Fruit fly (Drosophila melanogaster) whole organism, embryonic: ENCODE results near the gene cnc.

Source experiments
- Aef1 ChIP-seq: fragments of 200-800 bp; sonication (Bioruptor generic); IDR thresholded peaks from 3 replicates; pipeline ENCODE4 v1.3.6; 2022; ENCODE audit warnings: missing biosample characterization, missing genetic modification characterization
- Awh ChIP-seq: fragments of 200-800 bp; sonication (Bioruptor generic); IDR thresholded peaks from 2 replicates; pipeline ENCODE4, ENCODE4 v1.3.6; 2022; ENCODE audit warnings: missing biosample characterization, missing genetic modification characterization
- B-H1 ChIP-seq: fragments of 200-800 bp; sonication (Bioruptor generic); IDR thresholded peaks from 3 replicates; pipeline ENCODE4 v1.3.6; 2022; ENCODE audit warnings: missing biosample characterization, missing genetic modification characterization
- CG10321 ChIP-seq: fragments of 200-800 bp; sonication (Bioruptor generic); IDR thresholded peaks from 2 replicates; pipeline ENCODE4 v1.3.6; 2022; ENCODE audit warnings: missing biosample characterization, missing genetic modification characterization
- CG11560 ChIP-seq: fragments of 200-800 bp; sonication (Bioruptor generic); IDR thresholded peaks from 3 replicates; pipeline ENCODE4 v1.3.6; 2022; ENCODE audit warnings: missing biosample characterization, missing genetic modification characterization
- CG12236 ChIP-seq: fragments of 200-800 bp; sonication (Bioruptor generic); optimal IDR thresholded peaks from 2 replicates; lab custom pipeline; 2016; ENCODE audit warnings: missing biosample characterization, missing genetic modification characterization
- CG12391 ChIP-seq: fragments of 200-800 bp; sonication (Bioruptor generic); optimal IDR thresholded peaks from 3 replicates; lab custom pipeline; 2018; ENCODE audit warnings: missing biosample characterization, mild to moderate bottlenecking, missing genetic modification characterization, moderate library complexity
- CG13624 ChIP-seq: fragments of 200-800 bp; sonication (Bioruptor generic); optimal IDR thresholded peaks from 2 replicates; lab custom pipeline; 2016; ENCODE audit warnings: missing biosample characterization, missing genetic modification characterization
- CG16815 ChIP-seq: fragments of 200-800 bp; sonication (Bioruptor generic); optimal IDR thresholded peaks from 3 replicates; lab custom pipeline; 2017; ENCODE audit warnings: missing biosample characterization, mild to moderate bottlenecking, missing genetic modification characterization
- CG18764 ChIP-seq: fragments of 200-800 bp; sonication (Bioruptor generic); optimal IDR thresholded peaks from 3 replicates; lab custom pipeline; 2016; ENCODE audit warnings: missing biosample characterization, missing genetic modification characterization
- CG30431 ChIP-seq: fragments of 200-800 bp; sonication (Bioruptor generic); optimal IDR thresholded peaks from 2 replicates; lab custom pipeline; 2017; ENCODE audit warnings: missing biosample characterization, missing genetic modification characterization
- CG31365 ChIP-seq: fragments of 200-800 bp; sonication (Bioruptor generic); optimal IDR thresholded peaks from 2 replicates; lab custom pipeline; 2018; ENCODE audit warnings: missing biosample characterization, mild to moderate bottlenecking, missing genetic modification characterization
- CG31441 ChIP-seq: fragments of 200-800 bp; sonication (Bioruptor generic); IDR thresholded peaks from 2 replicates; pipeline ENCODE4 v1.3.6; 2022; ENCODE audit warnings: missing biosample characterization, missing genetic modification characterization
- CG4707 ChIP-seq: fragments of 200-800 bp; sonication (Bioruptor generic); optimal IDR thresholded peaks from 2 replicates; lab custom pipeline; 2018; ENCODE audit warnings: missing biosample characterization, mild to moderate bottlenecking, missing genetic modification characterization, moderate library complexity
- CG4730 ChIP-seq: fragments of 200-800 bp; sonication (Bioruptor generic); IDR thresholded peaks from 2 replicates; pipeline ENCODE4 v1.3.6; 2022; ENCODE audit warnings: missing biosample characterization, missing genetic modification characterization
- CG8290 ChIP-seq, 3 experiments: fragments of 200-800 bp; sonication (Bioruptor generic); optimal IDR thresholded peaks; 2 replicates each; lab custom pipeline; 2016 to 2019; ENCODE audit warnings: missing biosample characterization in 3 of 3, missing genetic modification characterization in 3 of 3, mild to moderate bottlenecking in 2 of 3, moderate library complexity in 1 of 3
- CTCF ChIP-seq: fragments of 200-800 bp; sonication (Bioruptor generic); optimal IDR thresholded peaks from 2 replicates; lab custom pipeline; 2017; ENCODE audit warnings: missing biosample characterization, mild to moderate bottlenecking, missing genetic modification characterization, moderate library complexity
- CoRest ChIP-seq: fragments of 200-800 bp; sonication (Bioruptor generic); optimal IDR thresholded peaks from 3 replicates; lab custom pipeline; 2018; ENCODE audit warnings: missing biosample characterization, mild to moderate bottlenecking, missing genetic modification characterization, moderate library complexity
- Doc3 ChIP-seq: fragments of 200-800 bp; sonication (Bioruptor generic); IDR thresholded peaks from 3 replicates; pipeline ENCODE4 v1.3.6; 2022; ENCODE audit warnings: missing biosample characterization, missing genetic modification characterization; ENCODE audit not compliant: partially characterized antibody
- ERR ChIP-seq: fragments of 200-800 bp; sonication (Bioruptor generic); optimal IDR thresholded peaks from 2 replicates; lab custom pipeline; 2016; ENCODE audit warnings: missing biosample characterization, missing genetic modification characterization
- H2.0 ChIP-seq: fragments of 200-800 bp; sonication (Bioruptor generic); IDR thresholded peaks from 2 replicates; pipeline ENCODE4 v1.3.6; 2022; ENCODE audit warnings: missing biosample characterization, missing genetic modification characterization
- HHEX ChIP-seq: fragments of 200-800 bp; sonication (Bioruptor generic); optimal IDR thresholded peaks from 3 replicates; lab custom pipeline; 2017; ENCODE audit warnings: missing biosample characterization, mild to moderate bottlenecking, missing genetic modification characterization, missing genetic modification reagents
- Hsf ChIP-seq: fragments of 200-800 bp; sonication (Bioruptor generic); optimal IDR thresholded peaks from 3 replicates; lab custom pipeline; 2016; ENCODE audit warnings: missing biosample characterization, missing genetic modification characterization
- NC2α ChIP-seq: fragments of 200-800 bp; sonication (Bioruptor generic); optimal IDR thresholded peaks from 2 replicates; lab custom pipeline; 2016; ENCODE audit warnings: missing biosample characterization, missing genetic modification characterization
- NFAT ChIP-seq: fragments of 200-800 bp; sonication (Bioruptor generic); IDR thresholded peaks from 2 replicates; pipeline ENCODE4 v1.3.6; 2022; ENCODE audit warnings: missing biosample characterization, missing genetic modification characterization
- Opbp ChIP-seq: fragments of 200-800 bp; sonication (Bioruptor generic); IDR thresholded peaks from 3 replicates; pipeline ENCODE4 v1.3.6; 2022; ENCODE audit warnings: missing biosample characterization, missing genetic modification characterization; ENCODE audit not compliant: partially characterized antibody
- Sin3A ChIP-seq: fragments of >200 bp; optimal IDR thresholded peaks from 2 replicates; lab custom pipeline; 2018
- Six4 ChIP-seq: fragments of 200-800 bp; sonication (Bioruptor generic); optimal IDR thresholded peaks from 2 replicates; lab custom pipeline; 2016; ENCODE audit warnings: missing biosample characterization, missing genetic modification characterization
- Sry-δ ChIP-seq: fragments of 200-800 bp; sonication (Bioruptor generic); optimal IDR thresholded peaks from 2 replicates; lab custom pipeline; 2016; ENCODE audit warnings: missing biosample characterization, missing genetic modification characterization
- ara ChIP-seq: fragments of 200-800 bp; sonication (Bioruptor generic); IDR thresholded peaks from 2 replicates; pipeline ENCODE4 v1.3.6; 2022; ENCODE audit warnings: missing biosample characterization, missing genetic modification characterization
- az2 ChIP-seq: fragments of 200-800 bp; sonication (Bioruptor generic); optimal IDR thresholded peaks from 3 replicates; lab custom pipeline; 2016; ENCODE audit warnings: missing biosample characterization, missing genetic modification characterization
- bab2 ChIP-seq: fragments of 200-800 bp; sonication (Bioruptor generic); optimal IDR thresholded peaks from 2 replicates; lab custom pipeline; 2016; ENCODE audit warnings: missing biosample characterization, missing genetic modification characterization
- bbx ChIP-seq: fragments of 200-800 bp; sonication (Bioruptor generic); IDR thresholded peaks from 2 replicates; pipeline ENCODE4 v1.3.6; 2022; ENCODE audit warnings: missing biosample characterization, missing genetic modification characterization; ENCODE audit not compliant: partially characterized antibody
- cas ChIP-seq: fragments of 200-800 bp; sonication (Bioruptor generic); IDR thresholded peaks from 2 replicates; pipeline ENCODE4 v1.3.6; 2022; ENCODE audit warnings: missing biosample characterization, missing genetic modification characterization
- dan ChIP-seq: fragments of 200-800 bp; sonication (Bioruptor generic); IDR thresholded peaks from 2 replicates; pipeline ENCODE4 v1.3.6; 2022; ENCODE audit warnings: missing biosample characterization, missing genetic modification characterization
- ewg ChIP-seq: fragments of 200-800 bp; sonication (Bioruptor generic); optimal IDR thresholded peaks from 3 replicates; lab custom pipeline; 2017; ENCODE audit warnings: mild to moderate bottlenecking, missing biosample characterization, missing genetic modification reagents, missing genetic modification characterization
- gro ChIP-seq: fragments of 200-800 bp; sonication (Bioruptor generic); optimal IDR thresholded peaks from 2 replicates; lab custom pipeline; 2016; ENCODE audit warnings: missing biosample characterization, missing genetic modification characterization
- gsb-n ChIP-seq: fragments of 200-800 bp; sonication (Bioruptor generic); optimal IDR thresholded peaks from 3 replicates; lab custom pipeline; 2018; ENCODE audit warnings: missing biosample characterization, mild to moderate bottlenecking, missing genetic modification characterization
- kah ChIP-seq: fragments of 200-800 bp; sonication (Bioruptor generic); optimal IDR thresholded peaks from 2 replicates; lab custom pipeline; 2018; ENCODE audit warnings: missing biosample characterization, mild to moderate bottlenecking, missing genetic modification characterization
- lmd ChIP-seq: fragments of 200-800 bp; sonication (Bioruptor generic); IDR thresholded peaks from 2 replicates; pipeline ENCODE4 v1.3.6; 2022; ENCODE audit warnings: missing biosample characterization, missing genetic modification characterization
- mam ChIP-seq: fragments of 200-800 bp; sonication (Bioruptor generic); optimal IDR thresholded peaks from 3 replicates; lab custom pipeline; 2016; ENCODE audit warnings: missing biosample characterization, missing genetic modification characterization
- org-1 ChIP-seq: fragments of 200-800 bp; sonication (Bioruptor generic); optimal IDR thresholded peaks from 2 replicates; lab custom pipeline; 2017; ENCODE audit warnings: missing biosample characterization, missing genetic modification characterization
- pita ChIP-seq: fragments of 200-800 bp; sonication (Bioruptor generic); optimal IDR thresholded peaks from 2 replicates; lab custom pipeline; 2017; ENCODE audit warnings: missing biosample characterization, mild to moderate bottlenecking, missing genetic modification characterization
- pros ChIP-seq: fragments of 200-800 bp; sonication (Bioruptor generic); optimal IDR thresholded peaks from 3 replicates; lab custom pipeline; 2019; ENCODE audit warnings: missing biosample characterization, mild to moderate bottlenecking, missing genetic modification characterization, moderate library complexity
- row ChIP-seq: fragments of 200-800 bp; sonication (Bioruptor generic); IDR thresholded peaks from 3 replicates; pipeline ENCODE4 v1.3.6; 2022; ENCODE audit warnings: missing biosample characterization, missing genetic modification characterization
- run ChIP-seq: fragments of 200-800 bp; sonication (Bioruptor generic); optimal IDR thresholded peaks from 3 replicates; lab custom pipeline; 2018; ENCODE audit warnings: missing biosample characterization, mild to moderate bottlenecking, missing genetic modification characterization
- sd ChIP-seq: fragments of 200-800 bp; sonication (Bioruptor generic); optimal IDR thresholded peaks from 3 replicates; lab custom pipeline; 2018; ENCODE audit warnings: missing biosample characterization, mild to moderate bottlenecking, missing genetic modification characterization, moderate library complexity
- sisA ChIP-seq: fragments of 200-800 bp; sonication (Bioruptor generic); IDR thresholded peaks from 2 replicates; pipeline ENCODE4 v1.3.6; 2022; ENCODE audit warnings: missing biosample characterization, missing genetic modification characterization
- ttk ChIP-seq: fragments of 200-800 bp; sonication (Bioruptor generic); IDR thresholded peaks from 2 replicates; pipeline ENCODE4 v2.1.2; 2022; ENCODE audit warnings: missing biosample characterization, missing genetic modification characterization
- twi ChIP-seq: fragments of 200-800 bp; optimal IDR thresholded peaks from 2 replicates; lab custom pipeline; 2019; ENCODE audit warnings: missing biosample characterization, mild to moderate bottlenecking, missing genetic modification characterization, moderate library complexity
- yki ChIP-seq: fragments of >200 bp; optimal IDR thresholded peaks from 3 replicates; lab custom pipeline; 2018
- z ChIP-seq: fragments of 200-800 bp; sonication (Bioruptor generic); IDR thresholded peaks from 3 replicates; pipeline ENCODE4 v1.3.6; 2022; ENCODE audit warnings: missing biosample characterization, missing genetic modification characterization

cnc gene

dm6 chr3R:23239934-23240632 lies 13.6 kb upstream of the cnc start:
- TF ChIP-seq gro (GFP tag; lab: Kevin White, UChicago) (peak; percentile 19), dan (GFP tag; lab: Robert Waterston, UW) (no peak), CG12391 (no peak), CG12236 (GFP tag; lab: Kevin White, UChicago) (no peak), Doc3 (GFP tag; lab: Robert Waterston, UW) (no peak), kah (GFP tag; lab: Kevin White, UChicago) (no peak), twi (no peak), CG11560 (0 out of 3 replicates have a peak, but pooled peaks have one; percentile 43), ttk (peak; percentile 39; the same call in 1 of the 2 replicates), pita (GFP tag; lab: Kevin White, UChicago) (no peak), ERR (GFP tag; lab: Kevin White, UChicago) (no peak), Sry-δ (GFP tag; lab: Kevin White, UChicago) (peak; percentile 11), CG10321 (GFP tag; lab: Robert Waterston, UW) (peak; percentile 29; the same call in 1 of the 2 replicates), NC2α (GFP tag; lab: Kevin White, UChicago) (no peak), row (GFP tag; lab: Robert Waterston, UW) (peak; percentile 85), H2.0 (GFP tag; lab: Robert Waterston, UW) (peak; percentile 43; the same call in 1 of the 2 replicates), az2 (peak; percentile 38), CoRest (peak; percentile 54), Awh (peak; percentile 42; the same call in 1 of the 2 replicates), CG30431 (GFP tag; lab: Kevin White, UChicago) (no peak), NFAT (GFP tag; lab: Robert Waterston, UW) (no peak), org-1 (GFP tag; lab: Kevin White, UChicago) (peak; percentile 51), yki (lab: Kevin White, UChicago) (no peak), CG18764 (GFP tag; lab: Kevin White, UChicago) (no peak), CG16815 (no peak), sd (tag; lab: Kevin White, UChicago) (peak; percentile 24), CG31441 (GFP tag; lab: Robert Waterston, UW) (peak; percentile 76), CG13624 (GFP tag; lab: Kevin White, UChicago) (peak; percentile 63), ara (GFP tag; lab: Robert Waterston, UW) (peak; percentile 60; the same call in 1 of the 2 replicates), CG31365 (tag; lab: Kevin White, UChicago) (no peak), Sin3A (lab: Kevin White, UChicago) (no peak), sisA (GFP tag; lab: Robert Waterston, UW) (peak; percentile 67), ewg (GFP tag; lab: Kevin White, UChicago) (peak; percentile 97), pros (GFP tag; lab: Kevin White, UChicago) (no peak), CG8290 (GFP tag; optimal IDR thresholded peaks at IDR 0.05; lab: Kevin White, UChicago) (no peak), CG8290 (tag; optimal IDR thresholded peaks at IDR 0.05; lab: Kevin White, UChicago) (no peak), Hsf (GFP tag; lab: Kevin White, UChicago) (peak; percentile 35), B-H1 (GFP tag; lab: Robert Waterston, UW) (peak; percentile 40; the same call in 1 of the 3 replicates), HHEX (GFP tag; lab: Kevin White, UChicago) (peak; percentile 43), bab2 (GFP tag; lab: Kevin White, UChicago) (peak; percentile 53), CG4707 (GFP tag; lab: Kevin White, UChicago) (no peak), gsb-n (tag; lab: Kevin White, UChicago) (peak; percentile 11), run (tag; lab: Kevin White, UChicago) (peak; percentile 48), cas (GFP tag; lab: Robert Waterston, UW) (no peak), bbx (GFP tag; lab: Robert Waterston, UW) (no peak), lmd (GFP tag; lab: Robert Waterston, UW) (peak; percentile 73), Six4 (GFP tag; lab: Kevin White, UChicago) (peak; percentile 28), Aef1 (GFP tag; lab: Robert Waterston, UW) (peak; percentile 61), Opbp (GFP tag; lab: Robert Waterston, UW) (no peak), mam (GFP tag; lab: Kevin White, UChicago) (peak; percentile 62), CG4730 (GFP tag; lab: Robert Waterston, UW) (peak; percentile 62), CTCF (GFP tag; lab: Kevin White, UChicago) (no peak), z (GFP tag; lab: Robert Waterston, UW) (no peak)
